Worm (Caenorhabditis elegans) whole organism, midembryonic: Measurements from ENCODE around the gene R07E5.6.

Source experiments
- T22C8.4 ChIP-seq: fragments of 200-800 bp; sonication (Bioruptor generic); IDR thresholded peaks from 2 replicates; pipeline ENCODE4 v1.3.6; 2022; ENCODE audit warnings: missing genetic modification characterization, missing compliant biosample characterization
- cog-1 ChIP-seq: sonication (generic microtip); optimal IDR thresholded peaks from 2 replicates; lab custom pipeline; 2016; ENCODE audit warnings: missing genetic modification characterization, missing compliant biosample characterization
- flt-1 ChIP-seq: fragments of 200-800 bp; sonication (Bioruptor generic); IDR thresholded peaks from 2 replicates; pipeline ENCODE4 v1.3.6; 2022; ENCODE audit warnings: missing genetic modification characterization, missing compliant biosample characterization
- klf-2 ChIP-seq: fragments of 200-800 bp; sonication (Bioruptor generic); conservative IDR thresholded peaks from 2 replicates; pipeline ENCODE4 v1.3.6; 2022; ENCODE audit warnings: missing genetic modification reagents, missing genetic modification characterization, missing compliant biosample characterization
- med-1 ChIP-seq: sonication (generic microtip); optimal IDR thresholded peaks from 2 replicates; lab custom pipeline; 2017; ENCODE audit warnings: missing genetic modification characterization, mild to moderate bottlenecking, missing compliant biosample characterization, antibody characterized with exemption, missing genetic modification reagents; ENCODE audit not compliant: insufficient read depth
- ref-1 ChIP-seq: fragments of 200-800 bp; sonication (Bioruptor generic); conservative IDR thresholded peaks from 2 replicates; pipeline ENCODE4 v1.3.6; 2022; ENCODE audit warnings: missing genetic modification reagents, missing genetic modification characterization, missing compliant biosample characterization
- tab-1 ChIP-seq: fragments of 200-800 bp; sonication (Bioruptor generic); IDR thresholded peaks from 2 replicates; pipeline ENCODE4 v1.3.6; 2022; ENCODE audit warnings: missing genetic modification characterization, missing compliant biosample characterization
- ztf-23 ChIP-seq: fragments of 200-800 bp; sonication (Bioruptor generic); IDR thresholded peaks from 2 replicates; pipeline ENCODE4 v1.3.6; 2022; ENCODE audit warnings: missing genetic modification reagents, missing genetic modification characterization, missing compliant biosample characterization
- ztf-29 ChIP-seq: fragments of 200-800 bp; sonication (Bioruptor generic); IDR thresholded peaks from 2 replicates; pipeline ENCODE4 v1.3.6; 2022; ENCODE audit warnings: missing genetic modification reagents, missing genetic modification characterization, missing compliant biosample characterization

The R07E5.6 gene

ce11 chrIII:4449893-4450579 is 51.5 kb downstream of the R07E5.6 start, which contains the start of gene ceh-43:
Gene ceh-43 (minus strand): TSS chrIII:4449943.
- no peak for TF ChIP-seq flt-1 (GFP tag; lab: Robert Waterston, UW)
- no peak for TF ChIP-seq med-1 (GFP tag; lab: Kevin White, UChicago)
- TF ChIP-seq ztf-29 (GFP tag; lab: Robert Waterston, UW), result no peak
- no peak for TF ChIP-seq ztf-23 (GFP tag; lab: Robert Waterston, UW)
- TF ChIP-seq T22C8.4 (GFP tag; lab: Robert Waterston, UW), result no peak
- no peak for TF ChIP-seq ref-1
- no peak for TF ChIP-seq tab-1 (GFP tag; lab: Robert Waterston, UW)
- TF ChIP-seq cog-1 (tag; lab: Kevin White, UChicago), result no peak
- TF ChIP-seq klf-2, result no peak
